Fruit fly (Drosophila melanogaster) whole organism, embryonic: Measurements from ENCODE around the gene APC4.

ENCODE experiments used
- Aef1 ChIP-seq: fragments of 200-800 bp; sonication (Bioruptor generic); IDR thresholded peaks from 3 replicates; pipeline ENCODE4 v1.3.6; 2022; ENCODE audit warnings: missing biosample characterization, missing genetic modification characterization
- CG10274 ChIP-seq: fragments of 200-800 bp; sonication (Bioruptor generic); optimal IDR thresholded peaks from 3 replicates; lab custom pipeline; 2017; ENCODE audit warnings: missing biosample characterization, mild to moderate bottlenecking, missing genetic modification characterization
- CG13775 ChIP-seq: fragments of 200-800 bp; sonication (Bioruptor generic); optimal IDR thresholded peaks from 3 replicates; lab custom pipeline; 2017; ENCODE audit warnings: missing biosample characterization, mild to moderate bottlenecking, missing genetic modification characterization
- CG1602 ChIP-seq: fragments of 200-800 bp; sonication (Bioruptor generic); optimal IDR thresholded peaks from 3 replicates; lab custom pipeline; 2016; ENCODE audit warnings: missing biosample characterization, missing genetic modification characterization
- CG1603 ChIP-seq: fragments of 200-800 bp; sonication (Bioruptor generic); optimal IDR thresholded peaks from 2 replicates; lab custom pipeline; 2019; ENCODE audit warnings: missing biosample characterization, mild to moderate bottlenecking, missing genetic modification characterization, moderate library complexity
- CG17829 ChIP-seq: fragments of 200-800 bp; optimal IDR thresholded peaks from 2 replicates; lab custom pipeline; 2019; ENCODE audit warnings: missing biosample characterization, mild to moderate bottlenecking, missing genetic modification characterization, moderate library complexity
- CG18619 ChIP-seq: fragments of 200-800 bp; sonication (Bioruptor generic); optimal IDR thresholded peaks from 3 replicates; lab custom pipeline; 2017; ENCODE audit warnings: missing biosample characterization, mild to moderate bottlenecking, missing genetic modification characterization
- CG2202 ChIP-seq: fragments of 200-800 bp; sonication (Bioruptor generic); optimal IDR thresholded peaks from 2 replicates; lab custom pipeline; 2018; ENCODE audit warnings: missing biosample characterization, mild to moderate bottlenecking, missing genetic modification characterization
- CG2712 ChIP-seq: fragments of 200-800 bp; optimal IDR thresholded peaks from 3 replicates; lab custom pipeline; 2019; ENCODE audit warnings: missing biosample characterization, mild to moderate bottlenecking, missing genetic modification characterization, moderate library complexity
- CG34376 ChIP-seq: fragments of 200-800 bp; sonication (Bioruptor generic); optimal IDR thresholded peaks from 2 replicates; lab custom pipeline; 2018; ENCODE audit warnings: missing biosample characterization, mild to moderate bottlenecking, missing genetic modification characterization
- CG3995 ChIP-seq: fragments of 200-800 bp; sonication (Bioruptor generic); optimal IDR thresholded peaks from 3 replicates; lab custom pipeline; 2016; ENCODE audit warnings: missing biosample characterization, missing genetic modification characterization
- CG4424 ChIP-seq: fragments of 200-800 bp; sonication (Bioruptor generic); optimal IDR thresholded peaks from 3 replicates; lab custom pipeline; 2016; ENCODE audit warnings: missing biosample characterization, missing genetic modification characterization
- CG6654 ChIP-seq: fragments of 200-800 bp; sonication (Bioruptor generic); optimal IDR thresholded peaks from 2 replicates; lab custom pipeline; 2017; ENCODE audit warnings: missing biosample characterization, mild to moderate bottlenecking, missing genetic modification characterization
- CG6689 ChIP-seq: fragments of 200-800 bp; sonication (Bioruptor generic); IDR thresholded peaks from 2 replicates; pipeline ENCODE4 v1.3.6; 2022; ENCODE audit warnings: missing biosample characterization, missing genetic modification characterization
- CG7372 ChIP-seq: fragments of 200-800 bp; sonication (Bioruptor generic); IDR thresholded peaks from 2 replicates; pipeline ENCODE4 v1.3.6; 2022; ENCODE audit warnings: missing biosample characterization, missing genetic modification characterization
- CG8478 ChIP-seq: fragments of >200 bp; optimal IDR thresholded peaks from 2 replicates; lab custom pipeline; 2018
- CG9215 ChIP-seq: fragments of 200-800 bp; sonication (Bioruptor generic); IDR thresholded peaks from 2 replicates; pipeline ENCODE4 v1.3.6; 2022; ENCODE audit warnings: missing biosample characterization, missing genetic modification characterization
- CG9932 ChIP-seq: fragments of 200-800 bp; sonication (Bioruptor generic); IDR thresholded peaks from 2 replicates; pipeline ENCODE4 v1.3.6; 2022; ENCODE audit warnings: missing biosample characterization, missing genetic modification characterization
- CTCF ChIP-seq: fragments of 200-800 bp; sonication (Bioruptor generic); optimal IDR thresholded peaks from 2 replicates; lab custom pipeline; 2017; ENCODE audit warnings: missing biosample characterization, mild to moderate bottlenecking, missing genetic modification characterization, moderate library complexity
- CoRest ChIP-seq: fragments of 200-800 bp; sonication (Bioruptor generic); optimal IDR thresholded peaks from 3 replicates; lab custom pipeline; 2018; ENCODE audit warnings: missing biosample characterization, mild to moderate bottlenecking, missing genetic modification characterization, moderate library complexity
- Deaf1 ChIP-seq: fragments of 200-800 bp; optimal IDR thresholded peaks from 3 replicates; lab custom pipeline; 2019; ENCODE audit warnings: missing biosample characterization, mild to moderate bottlenecking, missing genetic modification characterization, moderate library complexity
- Ets65A ChIP-seq: fragments of 200-800 bp; sonication (Bioruptor generic); peaks from one replicate; lab custom pipeline; 2016; ENCODE audit warnings: missing biosample characterization, missing genetic modification characterization
- GATAe ChIP-seq: fragments of 200-800 bp; sonication (Bioruptor generic); conservative IDR thresholded peaks from 2 replicates; pipeline ENCODE4 v1.3.6; 2022; ENCODE audit warnings: missing biosample characterization, missing genetic modification characterization
- HLHmδ ChIP-seq: fragments of 200-800 bp; sonication (Bioruptor generic); optimal IDR thresholded peaks from 2 replicates; lab custom pipeline; 2018; ENCODE audit warnings: missing biosample characterization, mild to moderate bottlenecking, missing genetic modification characterization, moderate library complexity
- Jarid2 ChIP-seq: fragments of 200-800 bp; sonication (Bioruptor generic); optimal IDR thresholded peaks from 3 replicates; lab custom pipeline; 2017; ENCODE audit warnings: mild to moderate bottlenecking, missing biosample characterization, missing genetic modification reagents, missing genetic modification characterization
- Myb ChIP-seq: fragments of 200-800 bp; sonication (Bioruptor generic); optimal IDR thresholded peaks from 2 replicates; lab custom pipeline; 2016; ENCODE audit warnings: missing biosample characterization, missing genetic modification characterization
- Neu2 ChIP-seq: fragments of 200-800 bp; sonication (Bioruptor generic); optimal IDR thresholded peaks from 3 replicates; lab custom pipeline; 2016; ENCODE audit warnings: missing biosample characterization, missing genetic modification characterization, borderline replicate concordance
- Opbp ChIP-seq: fragments of 200-800 bp; sonication (Bioruptor generic); IDR thresholded peaks from 3 replicates; pipeline ENCODE4 v1.3.6; 2022; ENCODE audit warnings: missing biosample characterization, missing genetic modification characterization; ENCODE audit not compliant: partially characterized antibody
- Ptx1 ChIP-seq: fragments of 200-800 bp; sonication (Bioruptor generic); IDR thresholded peaks from 2 replicates; pipeline ENCODE4 v1.3.6; 2022; ENCODE audit warnings: missing biosample characterization, missing genetic modification characterization
- Spps ChIP-seq: fragments of 200-800 bp; sonication (Bioruptor generic); optimal IDR thresholded peaks from 2 replicates; lab custom pipeline; 2018; ENCODE audit warnings: missing biosample characterization, mild to moderate bottlenecking, missing genetic modification characterization
- al ChIP-seq: fragments of 200-800 bp; sonication (Bioruptor generic); IDR thresholded peaks from 2 replicates; pipeline ENCODE4 v1.3.6; 2022; ENCODE audit warnings: missing biosample characterization, missing genetic modification characterization
- ci ChIP-seq: fragments of 200-800 bp; sonication (Bioruptor generic); IDR thresholded peaks from 3 replicates; pipeline ENCODE4 v1.3.6; 2022; ENCODE audit warnings: missing biosample characterization, missing genetic modification characterization
- corto ChIP-seq: fragments of 200-800 bp; sonication (Bioruptor generic); optimal IDR thresholded peaks from 2 replicates; lab custom pipeline; 2016; ENCODE audit warnings: missing biosample characterization, mild to moderate bottlenecking, missing genetic modification characterization, moderate library complexity
- danr ChIP-seq: fragments of 200-800 bp; sonication (Bioruptor generic); IDR thresholded peaks from 2 replicates; pipeline ENCODE4 v1.3.6; 2022; ENCODE audit warnings: missing biosample characterization, missing genetic modification characterization
- dimm ChIP-seq: fragments of 200-800 bp; sonication (Bioruptor generic); IDR thresholded peaks from 2 replicates; pipeline ENCODE4 v1.3.6; 2022; ENCODE audit warnings: missing biosample characterization, missing genetic modification characterization
- dpn ChIP-seq, 2 experiments: fragments of 200-800 bp; sonication (Bioruptor generic); optimal IDR thresholded peaks; 3 replicates each; lab custom pipeline; 2016; ENCODE audit warnings: missing biosample characterization in 2 of 2, missing genetic modification characterization in 2 of 2
- fd64A ChIP-seq: fragments of 200-800 bp; sonication (Bioruptor generic); optimal IDR thresholded peaks from 3 replicates; lab custom pipeline; 2018; ENCODE audit warnings: missing biosample characterization, mild to moderate bottlenecking, missing genetic modification characterization
- gt ChIP-seq: fragments of 200-800 bp; sonication (Bioruptor generic); IDR thresholded peaks from 2 replicates; pipeline ENCODE4 v1.3.6; 2022; ENCODE audit warnings: missing biosample characterization, missing genetic modification characterization
- p53 ChIP-seq: fragments of 200-800 bp; sonication (Bioruptor generic); optimal IDR thresholded peaks from 2 replicates; lab custom pipeline; 2016; ENCODE audit warnings: missing biosample characterization, missing genetic modification characterization
- psq ChIP-seq: fragments of 200-800 bp; sonication (Bioruptor generic); optimal IDR thresholded peaks from 2 replicates; lab custom pipeline; 2017; ENCODE audit warnings: missing biosample characterization, missing genetic modification characterization
- sc ChIP-seq, 3 experiments: fragments of >200 bp in 2 of 3; fragments of 200-800 bp in 1 of 3; sonication (Bioruptor generic) in 1 of 3; optimal IDR thresholded peaks; 2 replicates in 2 of 3; 3 replicates in 1 of 3; lab custom pipeline; 2017; ENCODE audit warnings: mild to moderate bottlenecking in 1 of 3, missing biosample characterization in 1 of 3, missing genetic modification characterization in 1 of 3, missing genetic modification reagents in 1 of 3
- sd ChIP-seq: fragments of 200-800 bp; sonication (Bioruptor generic); optimal IDR thresholded peaks from 3 replicates; lab custom pipeline; 2018; ENCODE audit warnings: missing biosample characterization, mild to moderate bottlenecking, missing genetic modification characterization, moderate library complexity
- sens ChIP-seq: fragments of 200-800 bp; sonication (Bioruptor generic); peaks from one replicate; lab custom pipeline; 2016; ENCODE audit warnings: missing biosample characterization, missing genetic modification characterization
- sima ChIP-seq: fragments of 200-800 bp; sonication (Bioruptor generic); optimal IDR thresholded peaks from 2 replicates; lab custom pipeline; 2016; ENCODE audit warnings: missing biosample characterization, missing genetic modification characterization
- sna ChIP-seq: fragments of 200-800 bp; sonication (Bioruptor generic); IDR thresholded peaks from 2 replicates; pipeline ENCODE4 v1.3.6; 2022; ENCODE audit warnings: missing biosample characterization, missing genetic modification characterization; ENCODE audit not compliant: partially characterized antibody
- sob ChIP-seq: fragments of 200-800 bp; sonication (Bioruptor generic); IDR thresholded peaks from 2 replicates; pipeline ENCODE4 v1.3.6; 2022; ENCODE audit warnings: missing biosample characterization, missing genetic modification characterization
- sug ChIP-seq: fragments of 200-800 bp; optimal IDR thresholded peaks from 2 replicates; lab custom pipeline; 2019; ENCODE audit warnings: missing biosample characterization, mild to moderate bottlenecking, missing genetic modification characterization, moderate library complexity
- tup ChIP-seq: fragments of 200-800 bp; sonication (Bioruptor generic); optimal IDR thresholded peaks from 2 replicates; lab custom pipeline; 2016; ENCODE audit warnings: missing biosample characterization, mild to moderate bottlenecking, missing genetic modification characterization, moderate library complexity
- vnd ChIP-seq: fragments of 200-800 bp; sonication (Bioruptor generic); IDR thresholded peaks from 3 replicates; pipeline ENCODE4 v1.3.6; 2022; ENCODE audit warnings: missing biosample characterization, missing genetic modification characterization; ENCODE audit not compliant: partially characterized antibody
- vvl ChIP-seq: fragments of 200-800 bp; sonication (Bioruptor generic); IDR thresholded peaks from 2 replicates; pipeline ENCODE4 v1.3.6; 2022; ENCODE audit warnings: missing biosample characterization, missing genetic modification characterization
- zf30C ChIP-seq: fragments of 200-800 bp; sonication (Bioruptor generic); optimal IDR thresholded peaks from 3 replicates; lab custom pipeline; 2018; ENCODE audit warnings: missing biosample characterization, mild to moderate bottlenecking, missing genetic modification characterization
- zfh1 ChIP-seq: fragments of 200-800 bp; sonication (Bioruptor generic); IDR thresholded peaks from 3 replicates; pipeline ENCODE4 v1.3.6; 2022; ENCODE audit warnings: missing biosample characterization, missing genetic modification characterization

The APC4 gene

DNA sequence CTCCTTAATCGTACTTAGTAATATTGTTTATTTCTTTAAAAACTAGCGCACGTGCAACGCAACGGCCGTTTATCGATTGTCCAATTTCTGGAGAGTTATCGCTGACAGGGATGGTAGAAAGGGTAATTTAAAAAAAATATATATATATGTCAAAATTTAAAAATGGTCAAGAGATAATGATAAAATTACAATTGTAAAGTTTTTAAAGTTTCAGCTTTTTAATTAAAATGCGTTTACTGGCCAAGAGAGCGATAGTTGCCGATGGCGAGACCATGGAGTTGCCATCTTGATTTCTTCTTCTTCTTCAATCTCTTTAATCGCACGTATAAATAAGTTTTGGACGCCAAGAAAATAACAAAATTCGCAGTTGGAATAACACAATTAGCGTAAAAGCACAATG is 1.8 kb upstream of the APC4 start, which contains the start of the genes CG7246 and HP1b (continued):
- TF ChIP-seq CG10274 = no peak
- no peak for TF ChIP-seq HLHmδ (GFP tag; lab: Kevin White, UChicago)
- peak; percentile 81 for TF ChIP-seq CG17829 (tag; lab: Kevin White, UChicago)
- no peak for TF ChIP-seq sd
- TF ChIP-seq dimm (GFP tag; lab: Robert Waterston, UW) = no peak
- TF ChIP-seq CG8478 = no peak
- peak; percentile 82 for TF ChIP-seq CG2712 (tag; lab: Kevin White, UChicago)
- peak; percentile 77 for TF ChIP-seq zfh1 (GFP tag; lab: Robert Waterston, UW)
- TF ChIP-seq CG4424 (GFP tag; lab: Kevin White, UChicago) = peak; percentile 62
- peak; percentile 84 for TF ChIP-seq CG9932 (GFP tag; lab: Robert Waterston, UW)
- peak; percentile 32 for TF ChIP-seq CG2202 (tag; lab: Kevin White, UChicago)
- TF ChIP-seq Jarid2 (GFP tag; lab: Kevin White, UChicago) = no peak
- peak; percentile 27 for TF ChIP-seq Deaf1 (tag; lab: Kevin White, UChicago)
- peak; percentile 50 to 59 for TF ChIP-seq dpn (GFP tag; optimal IDR thresholded peaks at IDR 0.05; lab: Kevin White, UChicago)
- TF ChIP-seq vvl = peak; percentile 80
- peak; percentile 68 for TF ChIP-seq CG13775 (GFP tag; lab: Kevin White, UChicago)
- TF ChIP-seq Ets65A (GFP tag; lab: Kevin White, UChicago) = peak; percentile 92
- peak; percentile 74 for TF ChIP-seq sug (tag; lab: Kevin White, UChicago)
- peak; percentile 84 for TF ChIP-seq Ptx1
- TF ChIP-seq ci = peak; percentile 76
- peak; percentile 45 for TF ChIP-seq CG1602 (GFP tag; lab: Kevin White, UChicago)
- no peak for TF ChIP-seq CG6654 (GFP tag; lab: Kevin White, UChicago)
- TF ChIP-seq danr (GFP tag; lab: Robert Waterston, UW) = no peak
- no peak for TF ChIP-seq p53 (GFP tag; lab: Kevin White, UChicago)
- no peak for TF ChIP-seq corto
- no peak for TF ChIP-seq sima
- TF ChIP-seq CoRest (tag; lab: Kevin White, UChicago) = peak; percentile 70
- TF ChIP-seq gt (GFP tag; lab: Robert Waterston, UW) = peak; percentile 24; the same call in 1 of the 2 replicates
- peak; percentile 47 for TF ChIP-seq CG18619 (GFP tag; lab: Kevin White, UChicago)
- TF ChIP-seq fd64A (GFP tag; lab: Kevin White, UChicago) = no peak
- peak; percentile 83 for TF ChIP-seq sna (GFP tag; lab: Robert Waterston, UW)
- no peak for TF ChIP-seq Neu2
- peak; percentile 32 for TF ChIP-seq CTCF (GFP tag; lab: Kevin White, UChicago)
- peak; percentile 26 for TF ChIP-seq tup (GFP tag; lab: Kevin White, UChicago)
- TF ChIP-seq al (GFP tag; lab: Robert Waterston, UW) = peak; percentile 51
- TF ChIP-seq Myb (GFP tag; lab: Kevin White, UChicago) = peak; percentile 53
- peak; percentile 72 for TF ChIP-seq Aef1 (GFP tag; lab: Robert Waterston, UW)
- TF ChIP-seq Spps = peak; percentile 45
- peak; percentile 19 for TF ChIP-seq CG34376 (GFP tag; lab: Kevin White, UChicago)
- TF ChIP-seq CG7372 (GFP tag; lab: Robert Waterston, UW) = peak; percentile 61; the same call in 1 of the 2 replicates
- TF ChIP-seq psq (GFP tag; lab: Kevin White, UChicago) = no peak
- peak; percentile 54 for TF ChIP-seq CG1603 (tag; lab: Kevin White, UChicago)
- no peak for TF ChIP-seq GATAe (GFP tag; lab: Robert Waterston, UW)
- TF ChIP-seq Opbp (GFP tag; lab: Robert Waterston, UW) = peak; percentile 54; the same call in 2 of the 3 replicates
- peak; percentile 71 for TF ChIP-seq CG9215
- no peak for TF ChIP-seq zf30C (GFP tag; lab: Kevin White, UChicago)
- TF ChIP-seq sc (optimal IDR thresholded peaks at IDR 0.05; lab: Kevin White, UChicago) = no peak
- TF ChIP-seq sc (GFP tag; optimal IDR thresholded peaks at IDR 0.05; lab: Kevin White, UChicago) = peak; percentile 11
- TF ChIP-seq CG6689 (GFP tag; lab: Robert Waterston, UW) = peak; percentile 77
- peak; percentile 89 for TF ChIP-seq sens (GFP tag; lab: Kevin White, UChicago)
- no peak for TF ChIP-seq CG3995 (GFP tag; lab: Kevin White, UChicago)
- peak; percentile 89 for TF ChIP-seq sob (GFP tag; lab: Robert Waterston, UW)
- peak; percentile 68 for TF ChIP-seq vnd (GFP tag; lab: Robert Waterston, UW)
